Worm (Caenorhabditis elegans): Measurements from ENCODE around the gene adbp-1.

DNA sequence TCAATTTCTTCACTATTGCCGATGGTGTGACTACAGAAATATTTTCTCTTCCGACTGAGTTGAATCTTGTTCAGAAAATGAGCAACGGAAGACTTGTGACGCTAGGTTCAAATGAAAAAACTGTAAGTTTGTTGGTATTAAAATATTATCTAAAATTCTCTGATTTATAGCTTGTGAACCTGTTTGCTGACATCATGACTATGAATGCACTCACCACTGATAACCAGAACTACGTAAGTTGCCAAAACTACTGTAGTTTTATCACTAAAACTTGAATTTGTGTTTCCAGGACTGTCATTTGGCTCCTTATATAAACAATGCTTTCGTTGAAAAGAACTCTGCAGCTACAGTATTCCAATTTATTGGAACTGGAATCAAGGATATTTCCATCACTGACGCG lies 15.4 kb upstream of the adbp-1 start:
- TF ChIP-seq madf-2 (tag; optimal IDR thresholded peaks at IDR 0.05), result no peak
- TF ChIP-seq eyg-1 (tag; optimal IDR thresholded peaks at IDR 0.05), result no peak
- no peak for TF ChIP-seq ama-1 (optimal IDR thresholded peaks at IDR 0.05)
- no peak for TF ChIP-seq ceh-14 (tag; optimal IDR thresholded peaks at IDR 0.05)
- no peak for TF ChIP-seq pqm-1 (tag; optimal IDR thresholded peaks at IDR 0.05)
- no peak for TF ChIP-seq odd-2 (tag; optimal IDR thresholded peaks at IDR 0.05)
- TF ChIP-seq fkh-10 (GFP tag; optimal IDR thresholded peaks at IDR 0.05), result no peak
- TF ChIP-seq hlh-8 (tag; optimal IDR thresholded peaks at IDR 0.05), result no peak
- no peak for TF ChIP-seq fax-1 (tag; optimal IDR thresholded peaks at IDR 0.05)
- no peak for TF ChIP-seq gmeb-2 (tag; optimal IDR thresholded peaks at IDR 0.05)
- TF ChIP-seq unc-42 (tag; optimal IDR thresholded peaks at IDR 0.05), result no peak
- no peak for TF ChIP-seq pax-1 (tag; optimal IDR thresholded peaks at IDR 0.05)

Data from whole organism, late embryonic.